Fruit fly (Drosophila melanogaster): ENCODE data around the gene CG6638.

Gene CG6638

dm6 chr3L:8547104-8547523, 28.8 kb downstream of the CG6638 start (continued):
- TF ChIP-seq HHEX (GFP tag; optimal IDR thresholded peaks at IDR 0.05) (peak; percentile 90), CG7839 (tag; optimal IDR thresholded peaks at IDR 0.05) (peak; percentile 94), maf-S (GFP tag; optimal IDR thresholded peaks at IDR 0.05) (peak; percentile 50), Nf-YA (GFP tag; IDR thresholded peaks at IDR 0.05) (peak; percentile 68; the same call in 1 of the 2 replicates), CG3163 (GFP tag; optimal IDR thresholded peaks at IDR 0.05) (no peak), Dref (GFP tag; IDR thresholded peaks at IDR 0.05) (no peak), zfh1 (GFP tag; IDR thresholded peaks at IDR 0.05) (peak; percentile 82), chm (GFP tag; IDR thresholded peaks at IDR 0.05) (peak; percentile 33; the same call in 1 of the 2 replicates), B-H1 (GFP tag; IDR thresholded peaks at IDR 0.05) (peak; percentile 73), CG14441 (GFP tag; IDR thresholded peaks at IDR 0.05) (peak; percentile 80), lbe (GFP tag; optimal IDR thresholded peaks at IDR 0.05) (peak; percentile 20), ken (GFP tag; IDR thresholded peaks at IDR 0.05) (peak; percentile 66; the same call in 2 of the 3 replicates), ci (GFP tag; IDR thresholded peaks at IDR 0.05) (peak; percentile 78), CG2875 (GFP tag; optimal IDR thresholded peaks at IDR 0.05) (peak; percentile 82), Antp (GFP tag; optimal IDR thresholded peaks at IDR 0.05) (peak; percentile 69), CG1024 (GFP tag; IDR thresholded peaks at IDR 0.05) (no peak), CG30020 (tag; optimal IDR thresholded peaks at IDR 0.05) (peak; percentile 55), kay (GFP tag; optimal IDR thresholded peaks at IDR 0.05) (peak; percentile 68), E2f1 (GFP tag; IDR thresholded peaks at IDR 0.05) (peak; percentile 65), Neu2 (GFP tag; optimal IDR thresholded peaks at IDR 0.05; ENCODE audit: borderline replicate concordance) (no peak), Blimp-1 (GFP tag; optimal IDR thresholded peaks at IDR 0.05) (peak; percentile 85), CG11085 (GFP tag; IDR thresholded peaks at IDR 0.05) (peak; percentile 64), org-1 (GFP tag; optimal IDR thresholded peaks at IDR 0.05) (peak; percentile 79), CG8388 (GFP tag; optimal IDR thresholded peaks at IDR 0.05) (peak; percentile 87), CG32767 (GFP tag; IDR thresholded peaks at IDR 0.05) (peak; percentile 79), ac (GFP tag; optimal IDR thresholded peaks at IDR 0.05) (peak; percentile 58), CG13775 (GFP tag; optimal IDR thresholded peaks at IDR 0.05) (peak; percentile 81), Med (GFP tag) (peak; percentile 96), row (GFP tag; IDR thresholded peaks at IDR 0.05) (peak; percentile 86), Trl (optimal IDR thresholded peaks at IDR 0.05) (no peak), Trl (GFP tag; optimal IDR thresholded peaks at IDR 0.05) (peak; percentile 70), Dfd (GFP tag; optimal IDR thresholded peaks at IDR 0.05) (no peak), CG13123 (GFP tag; optimal IDR thresholded peaks at IDR 0.05) (peak; percentile 73), eyg (GFP tag; optimal IDR thresholded peaks at IDR 0.05) (peak; percentile 58), CG14667 (GFP tag; IDR thresholded peaks at IDR 0.05) (peak; percentile 71; the same call in 1 of the 2 replicates), kah (GFP tag; optimal IDR thresholded peaks at IDR 0.05) (peak; percentile 48), Kr (GFP tag; optimal IDR thresholded peaks at IDR 0.05) (no peak), CG11504 (tag; optimal IDR thresholded peaks at IDR 0.05) (peak; percentile 85), dpn (GFP tag; optimal IDR thresholded peaks at IDR 0.05) (peak; percentile 77 to 86), Ada2b (GFP tag; IDR thresholded peaks at IDR 0.05) (peak; percentile 60), ham (GFP tag; IDR thresholded peaks at IDR 0.05) (no peak), nom (GFP tag; optimal IDR thresholded peaks at IDR 0.05) (no peak), sr (GFP tag; IDR thresholded peaks at IDR 0.05) (no peak), CG33213 (GFP tag; optimal IDR thresholded peaks at IDR 0.05) (peak; percentile 44), bsh (GFP tag; optimal IDR thresholded peaks at IDR 0.05) (peak in 1 of 2 experiments; percentile 87), ash1 (GFP tag; optimal IDR thresholded peaks at IDR 0.05) (no peak), Myb (GFP tag; optimal IDR thresholded peaks at IDR 0.05) (peak; percentile 52), CG10979 (tag; optimal IDR thresholded peaks at IDR 0.05) (peak; percentile 83), peb (GFP tag; IDR thresholded peaks at IDR 0.05) (0 out of 2 replicates have a peak, but pooled peaks have one; percentile 39), CG1832 (GFP tag; optimal IDR thresholded peaks at IDR 0.05) (no peak), cad (GFP tag; optimal IDR thresholded peaks at IDR 0.05) (no peak), pb (GFP tag; optimal IDR thresholded peaks at IDR 0.05) (peak; percentile 59)
